Worm (Caenorhabditis elegans) whole organism, midembryonic: ENCODE results near the gene idpp-5.

Experiments
- T22C8.4 ChIP-seq: fragments of 200-800 bp; sonication (Bioruptor generic); IDR thresholded peaks from 2 replicates; pipeline ENCODE4 v1.3.6; 2022; ENCODE audit warnings: missing genetic modification characterization, missing compliant biosample characterization
- cog-1 ChIP-seq: sonication (generic microtip); optimal IDR thresholded peaks from 2 replicates; lab custom pipeline; 2016; ENCODE audit warnings: missing genetic modification characterization, missing compliant biosample characterization
- flt-1 ChIP-seq: fragments of 200-800 bp; sonication (Bioruptor generic); IDR thresholded peaks from 2 replicates; pipeline ENCODE4 v1.3.6; 2022; ENCODE audit warnings: missing genetic modification characterization, missing compliant biosample characterization
- tab-1 ChIP-seq: fragments of 200-800 bp; sonication (Bioruptor generic); IDR thresholded peaks from 2 replicates; pipeline ENCODE4 v1.3.6; 2022; ENCODE audit warnings: missing genetic modification characterization, missing compliant biosample characterization
- ztf-23 ChIP-seq: fragments of 200-800 bp; sonication (Bioruptor generic); IDR thresholded peaks from 2 replicates; pipeline ENCODE4 v1.3.6; 2022; ENCODE audit warnings: missing genetic modification reagents, missing genetic modification characterization, missing compliant biosample characterization
- ztf-29 ChIP-seq: fragments of 200-800 bp; sonication (Bioruptor generic); IDR thresholded peaks from 2 replicates; pipeline ENCODE4 v1.3.6; 2022; ENCODE audit warnings: missing genetic modification reagents, missing genetic modification characterization, missing compliant biosample characterization

- TF ChIP-seq cog-1 (tag; lab: Kevin White, UChicago) (no peak), flt-1 (no peak), ztf-23 (GFP tag; lab: Robert Waterston, UW) (no peak), ztf-29 (GFP tag; lab: Robert Waterston, UW) (no peak), tab-1 (GFP tag; lab: Robert Waterston, UW) (no peak), T22C8.4 (no peak)
Observed at ce11 chrX:3783659-3784058, 9.0 kb downstream of the idpp-5 start.
